Worm (Caenorhabditis elegans) whole organism, early embryonic: ENCODE measurements around the gene mfsd-8.
A peak's percentile ranks its signal among the peaks of the same experiment; 100 is the strongest.

ENCODE experiments used
- B0310.2 ChIP-seq: sonication (generic microtip); optimal IDR thresholded peaks from 2 replicates; lab custom pipeline; 2016; ENCODE audit warnings: mild to moderate bottlenecking, missing genetic modification characterization, missing compliant biosample characterization
- F13C5.2 ChIP-seq: sonication (generic microtip); optimal IDR thresholded peaks from 2 replicates; lab custom pipeline; 2017; ENCODE audit warnings: mild to moderate bottlenecking, missing genetic modification characterization, inconsistent platforms, missing compliant biosample characterization
- aly-1 ChIP-seq: sonication (generic microtip); optimal IDR thresholded peaks from 2 replicates; lab custom pipeline; 2016; ENCODE audit warnings: missing genetic modification characterization, missing compliant biosample characterization
- ama-1 ChIP-seq: fragments of 150-350 bp; optimal IDR thresholded peaks from 2 replicates; lab custom pipeline; 2014
- ceh-13 ChIP-seq: fragments of 200-800 bp; sonication (Bioruptor generic); optimal IDR thresholded peaks from 2 replicates; lab custom pipeline; 2018; ENCODE audit warnings: mild to moderate bottlenecking, missing genetic modification characterization, missing compliant biosample characterization
- ceh-36 ChIP-seq: sonication (generic microtip); optimal IDR thresholded peaks from 2 replicates; lab custom pipeline; 2016; ENCODE audit warnings: missing genetic modification characterization, inconsistent platforms, missing compliant biosample characterization
- ets-7 ChIP-seq: sonication (generic microtip); optimal IDR thresholded peaks from 2 replicates; lab custom pipeline; 2016; ENCODE audit warnings: missing genotype, missing genetic modification characterization, missing compliant biosample characterization
- flt-1 ChIP-seq: fragments of 200-800 bp; sonication (Bioruptor generic); IDR thresholded peaks from 2 replicates; pipeline ENCODE4 v1.3.6; 2022; ENCODE audit warnings: missing genetic modification characterization, missing compliant biosample characterization
- hmbx-1 ChIP-seq: sonication (generic microtip); optimal IDR thresholded peaks from 2 replicates; lab custom pipeline; 2016; ENCODE audit warnings: mild to moderate bottlenecking, missing genetic modification characterization, missing compliant biosample characterization
- hmg-4 ChIP-seq: fragments of 200-800 bp; sonication (Bioruptor generic); optimal IDR thresholded peaks from 2 replicates; lab custom pipeline; 2018; ENCODE audit warnings: mild to moderate bottlenecking, missing genetic modification characterization, missing compliant biosample characterization
- hnd-1 ChIP-seq: sonication (generic microtip); optimal IDR thresholded peaks from 2 replicates; lab custom pipeline; 2016; ENCODE audit warnings: missing genetic modification characterization, missing compliant biosample characterization
- pes-1 ChIP-seq: fragments of 200-800 bp; sonication (Bioruptor generic); IDR thresholded peaks from 2 replicates; pipeline ENCODE4 v1.3.6; 2022; ENCODE audit warnings: missing genetic modification reagents, missing genetic modification characterization, missing compliant biosample characterization
- scrt-1 ChIP-seq: fragments of 200-800 bp; sonication (Bioruptor generic); IDR thresholded peaks from 2 replicates; pipeline ENCODE4 v1.3.6; 2022; ENCODE audit warnings: missing genetic modification characterization, missing compliant biosample characterization
- sea-1 ChIP-seq: fragments of 200-800 bp; sonication (Bioruptor generic); conservative IDR thresholded peaks from 2 replicates; pipeline ENCODE4 v1.3.6; 2022; ENCODE audit warnings: missing genetic modification characterization, missing compliant biosample characterization
- tbx-11 ChIP-seq: fragments of 200-800 bp; sonication (Bioruptor generic); IDR thresholded peaks from 2 replicates; pipeline ENCODE4 v1.3.6; 2022; ENCODE audit warnings: missing genetic modification characterization, missing compliant biosample characterization
- tbx-37 ChIP-seq: fragments of 200-800 bp; sonication (Bioruptor generic); conservative IDR thresholded peaks from 2 replicates; pipeline ENCODE4 v1.3.6; 2022; ENCODE audit warnings: missing genetic modification reagents, missing genetic modification characterization, missing compliant biosample characterization
- tra-4 ChIP-seq: sonication (generic microtip); optimal IDR thresholded peaks from 2 replicates; lab custom pipeline; 2017; ENCODE audit warnings: missing genetic modification characterization, missing compliant biosample characterization

Gene mfsd-8

DNA sequence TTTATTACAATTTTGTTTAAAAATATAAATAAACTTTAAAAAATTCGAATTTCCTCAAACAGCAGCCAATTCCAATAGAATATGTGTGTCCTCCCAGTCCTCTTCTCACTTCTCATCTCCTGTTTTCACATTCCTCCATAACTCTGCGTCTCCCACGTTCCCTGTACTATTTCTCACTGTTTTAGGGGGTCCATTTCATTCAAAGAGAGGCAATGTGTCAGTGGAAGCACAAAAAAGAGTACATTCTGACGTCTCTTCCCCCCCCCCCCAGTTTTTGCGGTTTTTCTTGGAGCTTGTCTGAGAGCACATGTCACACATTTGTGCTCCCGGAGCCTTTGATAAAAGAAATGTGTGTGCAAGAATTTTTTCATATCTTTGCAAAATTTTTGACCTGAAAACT lies 22.4 kb downstream of the mfsd-8 start:
- TF ChIP-seq hmg-4 (no peak), B0310.2 (tag; lab: Kevin White, UChicago) (no peak), F13C5.2 (tag; lab: Kevin White, UChicago) (no peak), tbx-37 (GFP tag; lab: Robert Waterston, UW) (no peak), aly-1 (no peak), ceh-13 (GFP tag; lab: Kevin White, UChicago) (no peak), ama-1 (lab: Kevin White, UChicago) (no peak), tbx-11 (no peak), hnd-1 (no peak), ets-7 (no peak), tra-4 (tag; lab: Kevin White, UChicago) (no peak), hmbx-1 (tag; lab: Kevin White, UChicago) (no peak)

DNA sequence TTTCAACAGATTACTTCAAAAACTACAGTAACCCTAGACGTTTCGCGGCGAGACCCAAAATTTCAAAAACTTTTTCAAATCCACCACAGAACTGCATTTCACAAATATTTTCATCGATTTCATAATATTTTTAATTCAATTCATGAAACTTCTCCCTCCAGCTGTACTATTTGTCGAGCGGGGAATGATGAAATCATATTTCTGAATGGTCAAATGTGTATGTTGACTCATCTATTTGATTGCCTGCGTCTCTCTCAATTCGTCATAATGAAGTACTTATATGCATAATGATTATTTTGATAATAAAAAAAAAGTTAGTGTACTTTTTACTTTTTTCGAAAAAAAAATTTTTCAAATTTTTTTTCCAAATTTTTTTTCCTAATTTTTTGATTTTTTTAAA lies 24.2 kb downstream of the mfsd-8 start:
- TF ChIP-seq flt-1 (no peak), aly-1 (no peak), ceh-36 (tag; lab: Kevin White, UChicago) (no peak), F13C5.2 (tag; lab: Kevin White, UChicago) (no peak)

DNA sequence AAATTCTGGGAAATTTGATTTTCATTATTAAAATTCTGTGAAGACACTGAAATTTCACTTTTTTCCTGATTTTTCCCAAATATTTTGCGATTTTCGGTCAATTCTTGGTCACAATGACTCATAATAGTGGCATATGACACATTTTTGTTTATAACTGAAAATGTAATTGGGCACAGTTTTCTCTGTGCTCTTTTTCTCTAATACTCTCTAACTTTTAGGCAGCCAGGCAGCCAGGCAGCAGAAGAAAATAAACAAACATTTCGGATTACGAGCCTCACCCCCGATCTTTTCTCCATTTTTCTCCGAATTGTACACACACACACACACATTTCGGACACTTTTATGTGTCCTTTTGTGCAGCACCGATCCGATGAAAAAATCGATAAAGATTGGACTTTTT lies 25.3 kb downstream of the mfsd-8 start:
- TF ChIP-seq hnd-1 = no peak
- TF ChIP-seq hmg-4 = no peak
- TF ChIP-seq tra-4 (tag; lab: Kevin White, UChicago) = no peak
- TF ChIP-seq F13C5.2 (tag; lab: Kevin White, UChicago) = no peak
- no peak for TF ChIP-seq scrt-1 (GFP tag; lab: Robert Waterston, UW)
- no peak for TF ChIP-seq ama-1 (lab: Kevin White, UChicago)
- TF ChIP-seq B0310.2 (tag; lab: Kevin White, UChicago) = no peak
- no peak for TF ChIP-seq ceh-13 (GFP tag; lab: Kevin White, UChicago)
- no peak for TF ChIP-seq aly-1
- TF ChIP-seq pes-1 = no peak
- no peak for TF ChIP-seq flt-1
- no peak for TF ChIP-seq sea-1
- TF ChIP-seq ceh-36 (tag; lab: Kevin White, UChicago) = no peak
- TF ChIP-seq tbx-11 = no peak
- no peak for TF ChIP-seq ets-7
- no peak for TF ChIP-seq tbx-37 (GFP tag; lab: Robert Waterston, UW)
- TF ChIP-seq hmbx-1 (tag; lab: Kevin White, UChicago) = no peak

ce11 chrIII:3308940-3309339 lies 26.8 kb downstream of the mfsd-8 start:
- TF ChIP-seq tra-4 (tag; lab: Kevin White, UChicago) = no peak
- TF ChIP-seq hmg-4 = no peak
- no peak for TF ChIP-seq tbx-37 (GFP tag; lab: Robert Waterston, UW)
- no peak for TF ChIP-seq F13C5.2 (tag; lab: Kevin White, UChicago)
- no peak for TF ChIP-seq B0310.2 (tag; lab: Kevin White, UChicago)
- no peak for TF ChIP-seq ets-7
- no peak for TF ChIP-seq ceh-13 (GFP tag; lab: Kevin White, UChicago)
- TF ChIP-seq ama-1 (lab: Kevin White, UChicago) = no peak
- TF ChIP-seq flt-1 = no peak
- no peak for TF ChIP-seq ceh-36 (tag; lab: Kevin White, UChicago)
- no peak for TF ChIP-seq hnd-1
- TF ChIP-seq sea-1 = no peak

- TF ChIP-seq ceh-36 (tag; lab: Kevin White, UChicago) (no peak), hnd-1 (no peak), hmbx-1 (tag; lab: Kevin White, UChicago) (no peak)
Observed at ce11 chrIII:3309700-3310099, 27.6 kb downstream of the mfsd-8 start.

ce11 chrIII:3310876-3311597 lies 28.9 kb downstream of the mfsd-8 start, which contains the start of gene ral-1:
Gene ral-1 (plus strand): TSS chrIII:3311310.
- TF ChIP-seq ama-1 (lab: Kevin White, UChicago) = no peak
- TF ChIP-seq hmg-4 = peak; percentile 21

DNA sequence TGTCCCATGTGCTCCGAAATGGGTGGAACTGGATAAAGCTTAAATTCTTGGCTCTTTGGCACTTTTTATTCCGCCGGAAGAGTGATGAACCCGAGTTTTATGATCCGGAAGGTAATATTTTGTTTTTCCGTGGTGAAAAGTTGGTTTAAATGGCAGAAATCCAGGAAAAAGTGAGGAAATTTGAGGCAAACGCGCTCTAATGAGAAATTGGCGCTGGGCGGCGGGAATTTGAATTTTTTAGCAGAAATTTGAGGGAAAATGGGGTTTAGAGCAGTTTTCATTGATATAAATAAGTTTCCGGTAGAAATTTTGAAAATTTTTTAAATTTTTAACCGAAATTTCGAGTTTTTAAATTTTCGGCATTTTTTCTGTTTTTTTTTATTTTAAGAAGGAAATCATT lies 29.5 kb downstream of the mfsd-8 start:
- TF ChIP-seq ets-7 = no peak
- TF ChIP-seq B0310.2 (tag; lab: Kevin White, UChicago) = no peak
- TF ChIP-seq ama-1 (lab: Kevin White, UChicago) = no peak
- TF ChIP-seq hnd-1 = no peak
- TF ChIP-seq tbx-37 (GFP tag; lab: Robert Waterston, UW) = no peak
- TF ChIP-seq F13C5.2 (tag; lab: Kevin White, UChicago) = no peak
- TF ChIP-seq flt-1 = no peak
- TF ChIP-seq ceh-13 (GFP tag; lab: Kevin White, UChicago) = no peak
- TF ChIP-seq hmg-4 = no peak
- no peak for TF ChIP-seq ceh-36 (tag; lab: Kevin White, UChicago)
- TF ChIP-seq sea-1 = no peak
- TF ChIP-seq tra-4 (tag; lab: Kevin White, UChicago) = no peak
- TF ChIP-seq pes-1 = no peak
- TF ChIP-seq scrt-1 (GFP tag; lab: Robert Waterston, UW) = no peak
- no peak for TF ChIP-seq tbx-11
- no peak for TF ChIP-seq aly-1
- TF ChIP-seq hmbx-1 (tag; lab: Kevin White, UChicago) = no peak

DNA sequence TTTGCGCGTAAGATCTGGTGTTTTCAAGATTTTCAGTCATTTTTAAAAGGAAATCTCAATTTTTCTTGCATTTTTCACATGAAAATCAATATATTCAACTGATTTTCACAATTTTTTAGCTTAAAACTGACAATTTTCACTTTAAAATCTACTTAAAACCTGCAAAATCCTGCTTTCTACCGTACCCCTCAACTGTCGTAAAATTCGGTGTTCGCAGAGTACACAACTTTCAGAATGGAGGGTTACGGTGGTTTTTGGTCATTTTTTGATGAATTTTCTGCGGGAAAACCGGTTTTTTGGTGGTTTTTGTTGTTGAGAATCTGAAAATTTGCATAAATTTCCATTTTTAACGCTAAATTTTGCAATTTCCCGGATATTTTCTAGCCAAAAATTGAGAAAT lies 30.0 kb downstream of the mfsd-8 start:
- TF ChIP-seq aly-1 (no peak), pes-1 (no peak), ceh-36 (tag; lab: Kevin White, UChicago) (no peak), ets-7 (no peak), ama-1 (lab: Kevin White, UChicago) (no peak), scrt-1 (GFP tag; lab: Robert Waterston, UW) (no peak), hmbx-1 (tag; lab: Kevin White, UChicago) (no peak), hnd-1 (no peak), hmg-4 (no peak), tra-4 (tag; lab: Kevin White, UChicago) (no peak), tbx-37 (GFP tag; lab: Robert Waterston, UW) (no peak), flt-1 (no peak), ceh-13 (GFP tag; lab: Kevin White, UChicago) (no peak), F13C5.2 (tag; lab: Kevin White, UChicago) (no peak), tbx-11 (no peak)
